Worm (Caenorhabditis elegans): ENCODE measurements around the gene cutl-5.

The cutl-5 gene

DNA sequence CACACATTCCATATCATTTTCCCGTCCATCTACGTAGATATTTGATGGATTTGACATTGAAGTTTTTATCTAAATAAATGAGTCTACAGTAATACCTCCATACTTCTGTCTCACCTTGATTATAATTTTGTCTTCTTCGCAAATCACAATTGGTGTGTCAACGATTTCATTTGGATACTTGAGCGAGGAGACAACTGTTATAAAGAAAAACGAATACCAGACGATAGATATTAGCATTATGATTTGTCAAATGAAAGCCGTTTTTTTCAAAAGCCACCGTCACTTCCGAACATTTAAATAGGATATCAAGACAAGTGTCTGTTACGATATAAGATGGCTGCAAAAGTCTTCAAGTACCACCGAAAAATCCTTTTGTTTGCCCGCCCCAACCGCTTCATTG, at the start of gene cutl-5:
Gene cutl-5 (minus strand): TSS at position 269 of the 400 bp plus-strand sequence.
- no peak for TF ChIP-seq nhr-12 (tag; optimal IDR thresholded peaks at IDR 0.05)

DNA sequence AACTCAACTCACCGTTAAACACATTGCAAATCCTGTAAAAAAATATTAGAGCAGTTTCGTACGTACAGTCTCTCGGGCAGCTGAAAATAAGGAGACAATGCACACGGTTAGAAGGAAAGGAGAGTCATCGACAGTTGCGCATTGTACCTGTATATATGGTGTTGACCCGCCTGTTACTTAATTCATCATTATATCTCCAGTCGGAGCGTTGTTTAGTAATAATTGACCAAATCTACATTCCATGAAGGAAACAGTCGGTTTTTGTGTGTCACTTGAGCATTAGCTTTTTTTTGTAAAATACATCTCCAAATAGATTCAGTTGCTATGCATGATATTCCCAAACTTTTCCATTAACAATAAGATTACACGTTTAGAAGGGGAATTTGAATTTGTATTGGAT, 45.8 kb upstream of the cutl-5 start, which contains the start of gene C27H5.12:
Gene C27H5.12 (minus strand): TSS at position 101 of the 400 bp plus-strand sequence.
- no peak for TF ChIP-seq elt-1 (tag; optimal IDR thresholded peaks at IDR 0.05; ENCODE audit: borderline replicate concordance, insufficient read depth)
- TF ChIP-seq mls-2 (tag; optimal IDR thresholded peaks at IDR 0.05): no peak
- no peak for TF ChIP-seq unc-120 (tag; optimal IDR thresholded peaks at IDR 0.05; ENCODE audit: poor library complexity, severe bottlenecking)
- TF ChIP-seq nhr-12 (tag; optimal IDR thresholded peaks at IDR 0.05): no peak
- TF ChIP-seq nhr-76 (tag; optimal IDR thresholded peaks at IDR 0.05): no peak
- no peak for TF ChIP-seq nhr-237 (tag; optimal IDR thresholded peaks at IDR 0.05)
- TF ChIP-seq zip-8 (tag; optimal IDR thresholded peaks at IDR 0.05): no peak
- TF ChIP-seq drap-1 (GFP tag; optimal IDR thresholded peaks at IDR 0.05): no peak
- no peak for TF ChIP-seq ceh-43 (GFP tag; optimal IDR thresholded peaks at IDR 0.05)
- no peak for TF ChIP-seq nhr-28 (tag; optimal IDR thresholded peaks at IDR 0.05)
- TF ChIP-seq ceh-83 (GFP tag; optimal IDR thresholded peaks at IDR 0.05): no peak
- no peak for TF ChIP-seq lin-13 (tag; optimal IDR thresholded peaks at IDR 0.05)
- no peak for TF ChIP-seq ces-1 (GFP tag; optimal IDR thresholded peaks at IDR 0.05)
- TF ChIP-seq blmp-1 (tag; optimal IDR thresholded peaks at IDR 0.05): no peak

DNA sequence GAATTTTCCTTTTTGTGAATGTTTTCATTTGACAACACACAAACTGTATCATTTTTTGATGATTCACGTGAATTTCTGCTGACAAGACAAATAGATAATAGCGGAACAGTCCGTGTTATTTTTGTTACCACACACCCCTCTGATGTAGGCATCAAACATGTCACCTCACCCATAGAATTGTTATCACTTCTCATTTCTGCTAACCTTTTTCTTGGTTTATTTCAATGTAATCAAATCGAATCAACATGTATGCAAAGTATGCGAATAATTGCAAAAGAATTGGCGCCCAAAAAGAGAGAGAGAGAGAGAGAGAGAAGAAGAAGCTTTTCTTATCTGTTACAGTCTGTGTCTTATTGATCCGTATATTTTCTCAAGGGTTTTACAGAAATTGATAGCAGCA, 41.7 kb upstream of the cutl-5 start:
- TF ChIP-seq snpc-4 (tag; optimal IDR thresholded peaks at IDR 0.05) (no peak), cnd-1 (tag; optimal IDR thresholded peaks at IDR 0.05) (no peak), mls-2 (tag; optimal IDR thresholded peaks at IDR 0.05) (no peak), nhr-2 (tag; optimal IDR thresholded peaks at IDR 0.05) (no peak), blmp-1 (tag; optimal IDR thresholded peaks at IDR 0.05) (no peak), flh-1 (GFP tag; optimal IDR thresholded peaks at IDR 0.05) (no peak), unc-39 (tag; optimal IDR thresholded peaks at IDR 0.05) (no peak), ceh-43 (GFP tag; optimal IDR thresholded peaks at IDR 0.05) (no peak)

DNA sequence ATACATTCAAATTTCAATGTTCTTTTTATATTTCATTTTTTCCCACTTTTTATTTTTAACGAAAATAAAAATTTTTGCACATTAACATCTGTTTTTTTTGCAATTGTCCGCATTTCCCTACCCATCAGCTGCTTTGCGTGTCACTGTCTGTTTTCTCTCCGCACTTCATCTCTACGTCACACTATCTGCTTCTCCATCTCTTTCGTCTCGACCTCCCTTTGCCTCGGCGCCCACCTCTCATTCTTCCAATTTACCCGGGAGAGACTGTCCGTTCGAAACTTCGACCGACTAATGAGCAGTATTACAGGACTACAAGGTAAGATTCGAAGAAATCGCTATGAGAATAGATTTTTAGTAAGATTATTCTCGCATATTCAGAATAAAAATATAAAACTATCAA, 39.7 kb upstream of the cutl-5 start, which contains the start of gene C27H5.2:
Gene C27H5.2 (plus strand): TSS at position 190 of the 400 bp plus-strand sequence.
- TF ChIP-seq elt-3 (tag; optimal IDR thresholded peaks at IDR 0.05) (no peak), lsy-2 (tag; optimal IDR thresholded peaks at IDR 0.05) (no peak), hlh-1 (tag; optimal IDR thresholded peaks at IDR 0.05) (peak; percentile 31), unc-120 (tag; optimal IDR thresholded peaks at IDR 0.05; ENCODE audit: poor library complexity, severe bottlenecking) (no peak), zip-8 (tag; optimal IDR thresholded peaks at IDR 0.05) (no peak), M03D4.4 (tag; optimal IDR thresholded peaks at IDR 0.05) (no peak), lin-13 (tag; optimal IDR thresholded peaks at IDR 0.05) (no peak), ceh-39 (tag; optimal IDR thresholded peaks at IDR 0.05) (no peak), ceh-43 (GFP tag; optimal IDR thresholded peaks at IDR 0.05) (no peak)

DNA sequence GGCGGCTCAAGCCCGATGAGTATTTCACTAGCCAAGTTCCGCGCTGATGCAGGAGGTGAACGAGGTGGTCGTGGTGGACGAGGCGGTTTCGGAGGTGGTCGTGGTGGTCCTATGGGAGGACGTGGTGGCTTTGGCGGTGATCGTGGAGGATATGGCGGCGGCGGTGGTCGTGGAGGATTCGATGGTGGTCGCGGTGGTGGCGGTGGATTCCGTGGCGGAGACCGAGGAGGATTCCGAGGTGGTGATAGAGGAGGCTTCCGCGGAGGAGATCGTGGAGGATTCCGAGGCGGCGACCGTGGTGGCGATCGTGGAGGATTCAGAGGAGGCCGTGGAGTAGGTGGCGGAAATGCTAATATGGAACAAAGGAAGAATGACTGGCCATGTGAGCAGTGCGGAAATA, 39.0 kb upstream of the cutl-5 start:
- TF ChIP-seq unc-120 (tag; optimal IDR thresholded peaks at IDR 0.05; ENCODE audit: poor library complexity, severe bottlenecking) (no peak), nhr-2 (tag; optimal IDR thresholded peaks at IDR 0.05) (no peak), elt-3 (tag; optimal IDR thresholded peaks at IDR 0.05) (no peak), flh-1 (GFP tag; optimal IDR thresholded peaks at IDR 0.05) (no peak), ceh-43 (GFP tag; optimal IDR thresholded peaks at IDR 0.05) (no peak), ham-2 (GFP tag; optimal IDR thresholded peaks at IDR 0.05) (no peak), zip-8 (tag; optimal IDR thresholded peaks at IDR 0.05) (no peak), nhr-28 (tag; optimal IDR thresholded peaks at IDR 0.05) (no peak)

DNA sequence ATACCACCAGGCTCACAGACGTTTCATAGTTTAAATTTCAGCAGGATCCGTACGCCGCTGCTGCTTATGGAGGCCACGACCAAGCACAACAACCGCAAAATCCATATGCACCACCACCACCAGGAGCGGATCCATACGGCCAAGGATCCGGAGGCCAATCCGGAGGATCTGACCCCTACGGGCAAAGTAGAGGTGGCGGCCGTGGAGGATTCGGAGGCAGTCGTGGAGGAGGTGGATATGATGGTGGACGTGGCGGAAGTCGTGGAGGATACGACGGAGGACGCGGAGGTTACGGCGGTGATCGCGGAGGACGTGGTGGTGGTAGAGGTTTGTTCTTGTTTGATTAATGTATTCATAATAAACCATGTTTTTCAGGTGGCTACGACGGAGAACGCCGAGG, 37.4 kb upstream of the cutl-5 start:
- TF ChIP-seq sptf-1 (tag; optimal IDR thresholded peaks at IDR 0.05): peak; percentile 1

DNA sequence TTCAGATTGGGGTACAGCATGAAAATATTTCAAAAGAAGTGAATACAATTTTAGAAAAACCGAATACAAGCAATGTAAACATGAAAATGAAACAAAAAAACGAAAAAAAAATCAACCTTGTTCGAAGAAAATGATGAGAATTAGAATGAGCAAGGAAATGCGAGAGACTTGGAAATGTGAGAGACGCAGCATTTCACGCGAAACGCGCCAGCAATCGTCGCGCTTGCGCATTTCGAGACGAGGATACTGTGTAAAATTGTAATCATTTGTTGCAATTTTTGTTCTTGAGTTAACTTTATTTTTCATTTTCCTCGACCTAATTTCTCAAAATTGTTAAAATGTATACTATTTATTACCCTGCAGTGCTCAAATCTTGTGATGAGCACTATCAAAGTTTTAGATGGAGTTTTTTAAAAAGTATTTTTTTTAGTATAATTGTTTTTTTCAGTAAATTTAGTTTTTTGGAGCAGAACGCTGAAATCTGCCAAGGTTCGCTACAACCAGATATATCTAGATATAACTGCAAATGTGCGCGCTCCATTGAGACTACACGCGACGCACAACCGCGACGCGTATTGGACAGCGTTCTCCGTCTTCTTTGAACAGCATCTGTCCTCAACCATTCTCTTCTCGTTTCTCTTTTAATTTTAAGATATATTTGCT, 36.4 kb upstream of the cutl-5 start, which contains the start of gene fust-1:
Gene fust-1 (plus strand): TSS at position 613 of the 663 bp plus-strand sequence.
- TF ChIP-seq nhr-237 (tag; optimal IDR thresholded peaks at IDR 0.05): peak; percentile 92
- no peak for TF ChIP-seq nhr-76 (tag; optimal IDR thresholded peaks at IDR 0.05)
- TF ChIP-seq ztf-11 (tag; optimal IDR thresholded peaks at IDR 0.05): peak; percentile 32
- no peak for TF ChIP-seq mab-5 (tag; optimal IDR thresholded peaks at IDR 0.05)
- TF ChIP-seq unc-39 (tag; optimal IDR thresholded peaks at IDR 0.05): no peak
- TF ChIP-seq nhr-2 (tag; optimal IDR thresholded peaks at IDR 0.05): peak; percentile 66
- no peak for TF ChIP-seq snpc-4 (tag; optimal IDR thresholded peaks at IDR 0.05)
- TF ChIP-seq lin-32 (GFP tag; optimal IDR thresholded peaks at IDR 0.05): peak; percentile 20
- TF ChIP-seq mls-2 (tag; optimal IDR thresholded peaks at IDR 0.05): peak; percentile 82
- peak; percentile 48 for TF ChIP-seq ceh-39 (tag; optimal IDR thresholded peaks at IDR 0.05)
- peak; percentile 14 for TF ChIP-seq unc-62 (GFP tag; optimal IDR thresholded peaks at IDR 0.05)
- TF ChIP-seq lsy-2 (tag; optimal IDR thresholded peaks at IDR 0.05): peak; percentile 93
- peak; percentile 32 for TF ChIP-seq bed-3 (GFP tag; optimal IDR thresholded peaks at IDR 0.05)
- TF ChIP-seq unc-120 (tag; optimal IDR thresholded peaks at IDR 0.05; ENCODE audit: poor library complexity, severe bottlenecking): peak; percentile 37
- TF ChIP-seq zip-8 (tag; optimal IDR thresholded peaks at IDR 0.05): no peak
- TF ChIP-seq flh-1 (GFP tag; optimal IDR thresholded peaks at IDR 0.05): no peak
- TF ChIP-seq drap-1 (GFP tag; optimal IDR thresholded peaks at IDR 0.05): peak; percentile 75
- peak; percentile 97 for TF ChIP-seq pha-4 (tag; optimal IDR thresholded peaks at IDR 0.05)
- peak; percentile 68 for TF ChIP-seq ceh-43 (GFP tag; optimal IDR thresholded peaks at IDR 0.05)
- peak; percentile 87 for TF ChIP-seq sptf-1 (tag; optimal IDR thresholded peaks at IDR 0.05)
- TF ChIP-seq lin-13 (tag; optimal IDR thresholded peaks at IDR 0.05): peak; percentile 94
- peak; percentile 43 for TF ChIP-seq hlh-1 (tag; optimal IDR thresholded peaks at IDR 0.05)
- peak; percentile 31 for TF ChIP-seq elt-3 (tag; optimal IDR thresholded peaks at IDR 0.05)
- no peak for TF ChIP-seq nhr-28 (tag; optimal IDR thresholded peaks at IDR 0.05)
- TF ChIP-seq cnd-1 (tag; optimal IDR thresholded peaks at IDR 0.05): peak; percentile 71
- no peak for TF ChIP-seq ham-2 (GFP tag; optimal IDR thresholded peaks at IDR 0.05)
- peak; percentile 74 for TF ChIP-seq M03D4.4 (tag; optimal IDR thresholded peaks at IDR 0.05)
- TF ChIP-seq blmp-1 (tag; optimal IDR thresholded peaks at IDR 0.05): peak; percentile 32

All from whole organism, mixed stage, embryonic.